Worm (Caenorhabditis elegans) whole organism, mixed stage, embryonic: ENCODE data around the gene swsn-6.

ENCODE experiments used
- elt-1 ChIP-seq: sonication (generic microtip); optimal IDR thresholded peaks from 2 replicates; lab custom pipeline; 2017; ENCODE audit warnings: missing genetic modification characterization, mild to moderate bottlenecking, missing compliant biosample characterization, antibody characterized with exemption, moderate library complexity, borderline replicate concordance; ENCODE audit not compliant: insufficient read depth
- lsy-2 ChIP-seq: fragments of 150-350 bp; optimal IDR thresholded peaks from 2 replicates; lab custom pipeline; 2014; ENCODE audit warnings: missing biosample characterization, missing genetic modification characterization
- nhr-12 ChIP-seq: fragments of 150-350 bp; optimal IDR thresholded peaks from 2 replicates; lab custom pipeline; 2014; ENCODE audit warnings: missing biosample characterization, missing genetic modification characterization
- nhr-237 ChIP-seq: fragments of 150-350 bp; optimal IDR thresholded peaks from 2 replicates; lab custom pipeline; 2014; ENCODE audit warnings: missing biosample characterization, missing genetic modification characterization
- nhr-28 ChIP-seq: fragments of 150-350 bp; optimal IDR thresholded peaks from 2 replicates; lab custom pipeline; 2014; ENCODE audit warnings: missing biosample characterization, missing genetic modification characterization
- nhr-76 ChIP-seq: sonication (generic microtip); optimal IDR thresholded peaks from 2 replicates; lab custom pipeline; 2017; ENCODE audit warnings: missing biosample characterization, missing genetic modification characterization
- unc-62 ChIP-seq: fragments of 150-350 bp; optimal IDR thresholded peaks from 2 replicates; lab custom pipeline; 2014; ENCODE audit warnings: missing biosample characterization, missing genetic modification reagents, missing genetic modification characterization

ce11 chrIV:5353364-5353763 lies 41.5 kb upstream of the swsn-6 start, which contains the start of gene Y4C6B.7:
- TF ChIP-seq nhr-12 (tag; lab: Kevin White, UChicago) (no peak), nhr-28 (tag; lab: Kevin White, UChicago) (no peak), nhr-237 (tag; lab: Kevin White, UChicago) (no peak), unc-62 (GFP tag; lab: Kevin White, UChicago) (no peak), nhr-76 (no peak), lsy-2 (tag; lab: Kevin White, UChicago) (no peak), elt-1 (tag; lab: Kevin White, UChicago) (no peak)
